Worm (Caenorhabditis elegans) whole organism, L1 larva: ENCODE results near the gene che-7.

Source experiments
- C16A3.4 ChIP-seq: fragments of 150-350 bp; optimal IDR thresholded peaks from 2 replicates; lab custom pipeline; 2014; ENCODE audit warnings: missing biosample characterization, missing genetic modification characterization
- F16B12.6 ChIP-seq: fragments of 150-350 bp; optimal IDR thresholded peaks from 2 replicates; lab custom pipeline; 2014; ENCODE audit warnings: missing biosample characterization, missing genetic modification characterization
- Y116A8C.19 ChIP-seq: sonication (generic microtip); optimal IDR thresholded peaks from 2 replicates; lab custom pipeline; 2016; ENCODE audit warnings: missing compliant biosample characterization, missing genetic modification characterization, borderline replicate concordance
- alr-1 ChIP-seq: fragments of 200-800 bp; sonication (Bioruptor generic); optimal IDR thresholded peaks from 2 replicates; lab custom pipeline; 2018; ENCODE audit warnings: borderline replicate concordance, mild to moderate bottlenecking, missing genetic modification characterization, missing compliant biosample characterization
- ama-1 ChIP-seq: fragments of 150-350 bp; optimal IDR thresholded peaks from 2 replicates; lab custom pipeline; 2014
- blmp-1 ChIP-seq: fragments of 150-350 bp; optimal IDR thresholded peaks from 2 replicates; lab custom pipeline; 2014; ENCODE audit warnings: missing biosample characterization, missing genetic modification characterization
- ceh-8 ChIP-seq: fragments of 200-800 bp; sonication (Bioruptor generic); optimal IDR thresholded peaks from 2 replicates; lab custom pipeline; 2018; ENCODE audit warnings: mild to moderate bottlenecking, missing genetic modification characterization, moderate library complexity, missing compliant biosample characterization
- ceh-82 ChIP-seq, 3 experiments: fragments of 150-350 bp in 1 of 3; sonication (generic microtip) in 2 of 3; optimal IDR thresholded peaks; 2 replicates each; lab custom pipeline; 2014 to 2017; ENCODE audit warnings: missing biosample characterization in 3 of 3, missing genetic modification characterization in 3 of 3
- ceh-88 ChIP-seq: fragments of 200-800 bp; sonication (Bioruptor generic); IDR thresholded peaks from 2 replicates; pipeline ENCODE4 v1.3.6; 2022; ENCODE audit warnings: missing genetic modification characterization, missing compliant biosample characterization
- ces-1 ChIP-seq: fragments of 150-350 bp; optimal IDR thresholded peaks from 2 replicates; lab custom pipeline; 2014; ENCODE audit warnings: missing biosample characterization, missing genetic modification reagents, missing genetic modification characterization
- dpl-1 ChIP-seq, 3 experiments: fragments of 150-350 bp in 2 of 3; sonication (generic microtip) in 1 of 3; optimal IDR thresholded peaks; 2 replicates each; lab custom pipeline; 2014 to 2017; ENCODE audit warnings: missing biosample characterization in 3 of 3, missing genetic modification characterization in 3 of 3, missing genetic modification reagents in 3 of 3
- efl-1 ChIP-seq, 4 experiments: fragments of 150-350 bp; optimal IDR thresholded peaks in 3 of 4; peaks in 1 of 4; 1 replicate in 1 of 4; 2 replicates in 3 of 4; lab custom pipeline; 2014; ENCODE audit warnings: missing biosample characterization in 2 of 4, missing genetic modification characterization in 2 of 4, missing genetic modification reagents in 2 of 4
- efl-3 ChIP-seq: fragments of 200-800 bp; sonication (Bioruptor generic); optimal IDR thresholded peaks from 2 replicates; lab custom pipeline; 2018; ENCODE audit warnings: mild to moderate bottlenecking, missing genetic modification characterization, missing compliant biosample characterization
- elt-3 ChIP-seq, 6 experiments: fragments of 150-350 bp in 1 of 6; sonication (generic microtip); optimal IDR thresholded peaks; 2 replicates each; lab custom pipeline; 2017 to 2018; ENCODE audit warnings: missing biosample characterization in 6 of 6, missing genetic modification characterization in 6 of 6, inconsistent platforms in 1 of 6
- fkh-10 ChIP-seq: sonication (generic microtip); optimal IDR thresholded peaks from 2 replicates; lab custom pipeline; 2017; ENCODE audit warnings: missing biosample characterization, missing genetic modification reagents, missing genetic modification characterization
- fkh-4 ChIP-seq: sonication (generic microtip); optimal IDR thresholded peaks from 2 replicates; lab custom pipeline; 2016; ENCODE audit warnings: missing compliant biosample characterization, missing genetic modification characterization, borderline replicate concordance
- hpl-2 ChIP-seq: fragments of 150-350 bp; optimal IDR thresholded peaks from 2 replicates; lab custom pipeline; 2014; ENCODE audit warnings: missing biosample characterization, missing genetic modification reagents, missing genetic modification characterization
- lin-13 ChIP-seq: fragments of 150-350 bp; optimal IDR thresholded peaks from 2 replicates; lab custom pipeline; 2014; ENCODE audit warnings: missing biosample characterization, missing genetic modification reagents, missing genetic modification characterization
- lin-14 ChIP-seq: fragments of 200-800 bp; sonication (Bioruptor generic); optimal IDR thresholded peaks from 2 replicates; lab custom pipeline; 2018; ENCODE audit warnings: mild to moderate bottlenecking, missing genetic modification characterization, moderate library complexity, missing compliant biosample characterization
- lin-15B ChIP-seq: fragments of 150-350 bp; sonication (generic microtip); optimal IDR thresholded peaks from 3 replicates; lab custom pipeline; 2014; ENCODE audit warnings: missing biosample characterization, missing genetic modification characterization
- lin-35 ChIP-seq, 2 experiments: fragments of 150-350 bp; optimal IDR thresholded peaks; 2 replicates each; lab custom pipeline; 2014; ENCODE audit warnings: missing biosample characterization in 2 of 2, missing genetic modification characterization in 2 of 2, missing genetic modification reagents in 2 of 2
- lsy-2 ChIP-seq, 2 experiments: fragments of 150-350 bp; optimal IDR thresholded peaks; 2 replicates each; lab custom pipeline; 2014; ENCODE audit warnings: missing biosample characterization in 2 of 2, missing genetic modification characterization in 2 of 2
- mdl-1 ChIP-seq, 2 experiments: fragments of 150-350 bp; optimal IDR thresholded peaks; 2 replicates each; lab custom pipeline; 2014 to 2017; ENCODE audit warnings: missing biosample characterization in 2 of 2, missing genetic modification characterization in 2 of 2, inconsistent platforms in 1 of 2
- mep-1 ChIP-seq: fragments of 150-350 bp; optimal IDR thresholded peaks from 2 replicates; lab custom pipeline; 2014; ENCODE audit warnings: missing biosample characterization, missing genetic modification characterization
- nhr-20 ChIP-seq: sonication (generic microtip); optimal IDR thresholded peaks from 2 replicates; lab custom pipeline; 2016; ENCODE audit warnings: mild to moderate bottlenecking, missing genetic modification characterization, missing compliant biosample characterization
- nhr-71 ChIP-seq: sonication (generic microtip); optimal IDR thresholded peaks from 2 replicates; lab custom pipeline; 2016; ENCODE audit warnings: mild to moderate bottlenecking, missing genetic modification characterization, moderate library complexity, missing compliant biosample characterization
- nhr-77 ChIP-seq: fragments of 150-350 bp; optimal IDR thresholded peaks from 2 replicates; lab custom pipeline; 2014; ENCODE audit warnings: missing biosample characterization, missing genetic modification characterization
- pag-3 ChIP-seq: sonication (generic microtip); optimal IDR thresholded peaks from 2 replicates; lab custom pipeline; 2017; ENCODE audit warnings: missing genetic modification characterization, mild to moderate bottlenecking, missing compliant biosample characterization, antibody characterized with exemption, borderline replicate concordance; ENCODE audit not compliant: insufficient read depth
- rnt-1 ChIP-seq: sonication (generic microtip); optimal IDR thresholded peaks from 2 replicates; lab custom pipeline; 2016; ENCODE audit warnings: mild to moderate bottlenecking, missing genetic modification characterization, moderate library complexity, missing compliant biosample characterization
- snpc-4 ChIP-seq: fragments of 150-350 bp; optimal IDR thresholded peaks from 2 replicates; lab custom pipeline; 2014; ENCODE audit warnings: missing biosample characterization, missing genetic modification characterization
- snu-23 ChIP-seq: sonication (generic microtip); optimal IDR thresholded peaks from 2 replicates; lab custom pipeline; 2016; ENCODE audit warnings: missing genetic modification characterization, missing compliant biosample characterization
- sox-4 ChIP-seq: sonication (generic microtip); optimal IDR thresholded peaks from 2 replicates; lab custom pipeline; 2016; ENCODE audit warnings: missing genetic modification characterization, missing compliant biosample characterization

che-7 gene

ce11 chrV:8014710-8015314 lies 45.8 kb upstream of the che-7 start:
- TF ChIP-seq snpc-4 (tag; lab: Kevin White, UChicago) = peak; percentile 67

DNA sequence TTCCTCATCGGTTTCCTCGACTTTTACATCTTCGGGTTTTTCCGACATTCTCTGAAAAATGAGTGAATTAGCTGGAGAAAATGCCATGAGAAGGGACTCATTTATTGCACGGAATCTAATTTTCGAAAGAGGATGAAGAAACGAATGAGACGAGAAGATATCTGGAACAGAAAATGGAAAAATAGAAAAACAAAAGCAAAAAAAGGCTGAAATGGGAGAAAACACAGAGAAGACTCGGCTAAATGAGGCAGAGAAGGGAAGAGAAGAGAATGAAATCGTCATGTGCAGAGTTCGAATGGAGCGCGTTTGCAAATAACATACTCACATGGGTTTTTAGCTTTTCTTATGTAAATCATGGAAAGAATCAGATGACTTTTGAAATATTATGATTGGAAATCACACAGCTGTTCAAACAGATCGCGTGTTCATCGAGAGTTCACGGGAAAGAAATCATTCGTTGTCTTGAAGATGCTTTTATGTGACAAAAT lies 44.9 kb upstream of the che-7 start, which contains the start of gene Y97E10AR.6:
Y97E10AR.6 (minus strand) TSS at position 51 of the 488 bp plus-strand sequence.
- peak; percentile 23 for TF ChIP-seq nhr-71 (tag; lab: Kevin White, UChicago)
- TF ChIP-seq Y116A8C.19 (tag; lab: Kevin White, UChicago) = no peak
- peak in 1 of 3 experiments; percentile 26 for TF ChIP-seq ceh-82 (tag; optimal IDR thresholded peaks at IDR 0.05; lab: Kevin White, UChicago)
- TF ChIP-seq lin-14 (GFP tag; lab: Kevin White, UChicago) = peak; percentile 54
- no peak for TF ChIP-seq nhr-20 (tag; lab: Kevin White, UChicago)
- TF ChIP-seq efl-3 (GFP tag; lab: Kevin White, UChicago) = no peak
- peak in 1 of 2 experiments; percentile 50 for TF ChIP-seq lsy-2 (tag; optimal IDR thresholded peaks at IDR 0.05; lab: Kevin White, UChicago)
- no peak for TF ChIP-seq pag-3
- TF ChIP-seq ceh-8 (GFP tag; lab: Kevin White, UChicago) = no peak
- TF ChIP-seq alr-1 = no peak
- no peak for TF ChIP-seq F16B12.6 (tag; lab: Kevin White, UChicago)
- peak; percentile 38 to 78 for TF ChIP-seq lin-35 (GFP tag; optimal IDR thresholded peaks at IDR 0.05; lab: Kevin White, UChicago)
- peak; percentile 4 to 54 (median 29) for TF ChIP-seq dpl-1 (GFP tag; optimal IDR thresholded peaks at IDR 0.05; lab: Kevin White, UChicago)
- peak; percentile 16 for TF ChIP-seq snpc-4 (tag; lab: Kevin White, UChicago)
- peak; percentile 36 for TF ChIP-seq snu-23 (GFP tag; lab: Kevin White, UChicago)
- TF ChIP-seq blmp-1 (tag; lab: Kevin White, UChicago) = peak; percentile 5
- TF ChIP-seq lin-15B = peak; percentile 20
- no peak for TF ChIP-seq elt-3 (tag; optimal IDR thresholded peaks at IDR 0.05; lab: Kevin White, UChicago)
- no peak for TF ChIP-seq ceh-88 (GFP tag; lab: Robert Waterston, UW)
- TF ChIP-seq nhr-77 (tag; lab: Kevin White, UChicago) = no peak
- TF ChIP-seq efl-1 (optimal IDR thresholded peaks at IDR 0.05; lab: Kevin White, UChicago) = peak; percentile 41 to 51
- peak; percentile 55 to 73 for TF ChIP-seq efl-1 (GFP tag; optimal IDR thresholded peaks at IDR 0.05 in 1 of 2; lab: Kevin White, UChicago)
- peak in 1 of 2 experiments; percentile 63 for TF ChIP-seq mdl-1 (tag; optimal IDR thresholded peaks at IDR 0.05; lab: Kevin White, UChicago)
- TF ChIP-seq mep-1 (tag; lab: Kevin White, UChicago) = peak; percentile 44
- TF ChIP-seq sox-4 = no peak
- no peak for TF ChIP-seq rnt-1 (tag; lab: Kevin White, UChicago)
- TF ChIP-seq C16A3.4 = peak; percentile 46

- TF ChIP-seq fkh-4 (tag; lab: Kevin White, UChicago) = no peak
- no peak for TF ChIP-seq efl-1 (optimal IDR thresholded peaks at IDR 0.05; lab: Kevin White, UChicago)
- TF ChIP-seq efl-1 (GFP tag; optimal IDR thresholded peaks at IDR 0.05 in 1 of 2; lab: Kevin White, UChicago) = peak in 1 of 2 experiments; percentile 36
- no peak for TF ChIP-seq fkh-10
- TF ChIP-seq ces-1 (GFP tag; lab: Kevin White, UChicago) = no peak
- TF ChIP-seq lin-13 (GFP tag; lab: Kevin White, UChicago) = no peak
- TF ChIP-seq nhr-20 (tag; lab: Kevin White, UChicago) = no peak
Observed at ce11 chrV:8012032-8012431, 43.0 kb upstream of the che-7 start, which contains the start of gene rpb-9. Gene rpb-9 (minus strand): TSS chrV:8012345.

DNA sequence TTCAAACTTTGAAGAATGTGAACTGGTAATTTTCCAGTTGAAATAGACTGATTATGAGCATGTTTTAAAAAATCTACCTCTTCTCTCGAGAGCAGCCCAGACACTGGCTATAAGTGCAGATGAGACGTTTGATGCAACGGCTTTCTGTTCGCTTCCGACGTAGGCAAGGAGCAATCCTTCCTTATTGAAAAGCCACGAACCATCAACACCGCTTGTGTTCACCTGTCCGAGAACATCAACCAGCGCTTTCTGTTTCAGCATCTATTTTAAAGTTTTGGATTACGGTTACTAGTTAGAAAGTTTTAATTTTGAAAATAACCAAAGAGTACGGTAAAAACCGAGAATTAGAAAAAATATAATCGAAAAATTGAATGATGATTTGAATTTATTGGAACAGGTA lies 41.8 kb upstream of the che-7 start, which contains the start of gene lmtr-2:
lmtr-2 (minus strand) TSS at position 261 of the 400 bp plus-strand sequence.
- TF ChIP-seq ama-1 (lab: Kevin White, UChicago) (peak; percentile 22), hpl-2 (GFP tag; lab: Kevin White, UChicago) (no peak)
